Fruit fly (Drosophila melanogaster): Measurements from ENCODE around the gene CG5255.

The CG5255 gene

dm6 chr3R:17117607-17118327, 19.9 kb upstream of the CG5255 start:
- no peak for TF ChIP-seq bab1 (GFP tag; optimal IDR thresholded peaks at IDR 0.05)
- no peak for TF ChIP-seq tj (GFP tag; optimal IDR thresholded peaks at IDR 0.05)
- TF ChIP-seq Clk (GFP tag; optimal IDR thresholded peaks at IDR 0.05) = no peak
- TF ChIP-seq cnc (optimal IDR thresholded peaks at IDR 0.05) = no peak
- no peak for TF ChIP-seq CG7101 (tag; optimal IDR thresholded peaks at IDR 0.05)
- TF ChIP-seq CG33017 (tag; optimal IDR thresholded peaks at IDR 0.05) = no peak
- no peak for TF ChIP-seq CG12768 (GFP tag; optimal IDR thresholded peaks at IDR 0.05)
- no peak for TF ChIP-seq CG14711 (tag; optimal IDR thresholded peaks at IDR 0.05)
- no peak for TF ChIP-seq toe (GFP tag; optimal IDR thresholded peaks at IDR 0.05)
- TF ChIP-seq cic (GFP tag; optimal IDR thresholded peaks at IDR 0.05) = no peak
- no peak for TF ChIP-seq kay (GFP tag; ENCODE audit: borderline replicate concordance)
- no peak for TF ChIP-seq Crg-1 (GFP tag; optimal IDR thresholded peaks at IDR 0.05)
- no peak for TF ChIP-seq pad (GFP tag; optimal IDR thresholded peaks at IDR 0.05)
- TF ChIP-seq Hr96 (GFP tag; optimal IDR thresholded peaks at IDR 0.05) = no peak
- no peak for TF ChIP-seq CG7045 (GFP tag; optimal IDR thresholded peaks at IDR 0.05)
- no peak for TF ChIP-seq CG1620 (GFP tag; optimal IDR thresholded peaks at IDR 0.05)
- no peak for TF ChIP-seq Mnt (GFP tag; optimal IDR thresholded peaks at IDR 0.05)
- TF ChIP-seq ovo (GFP tag; optimal IDR thresholded peaks at IDR 0.05) = no peak
- TF ChIP-seq CG11617 (GFP tag; optimal IDR thresholded peaks at IDR 0.05) = no peak
- TF ChIP-seq CG5204 (GFP tag; optimal IDR thresholded peaks at IDR 0.05) = no peak

DNA sequence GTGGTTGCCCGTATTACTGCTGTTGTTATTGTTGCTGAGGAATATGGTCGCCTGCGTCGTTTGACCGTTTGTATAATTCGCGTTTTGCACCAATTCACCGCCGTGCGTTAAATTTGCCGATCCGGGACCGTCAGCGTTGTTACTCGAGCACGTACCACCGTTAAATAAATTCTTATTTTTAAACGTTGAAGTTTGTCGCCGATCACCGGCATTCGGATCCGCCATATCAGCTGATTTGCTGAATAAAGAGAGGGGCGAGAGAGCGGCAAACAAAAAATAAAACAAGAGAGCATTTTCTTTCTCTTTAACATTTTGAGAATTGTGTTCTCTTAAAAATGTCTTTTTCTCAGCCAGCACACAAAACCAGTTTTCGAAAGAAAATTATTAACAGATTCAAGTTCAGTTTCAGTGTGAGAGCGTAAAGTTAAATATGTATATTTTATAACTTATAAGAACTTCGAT, 18.7 kb upstream of the CG5255 start:
- TF ChIP-seq CG7101 (tag; optimal IDR thresholded peaks at IDR 0.05) = peak; percentile 3
- TF ChIP-seq CG12768 (GFP tag; optimal IDR thresholded peaks at IDR 0.05) = peak; percentile 6
- TF ChIP-seq CG5204 (GFP tag; optimal IDR thresholded peaks at IDR 0.05) = no peak
- no peak for TF ChIP-seq pad (GFP tag; optimal IDR thresholded peaks at IDR 0.05)
- no peak for TF ChIP-seq CG7045 (GFP tag; optimal IDR thresholded peaks at IDR 0.05)
- peak; percentile 11 for TF ChIP-seq cic (GFP tag; optimal IDR thresholded peaks at IDR 0.05)
- no peak for TF ChIP-seq CG14711 (tag; optimal IDR thresholded peaks at IDR 0.05)
- TF ChIP-seq toe (GFP tag; optimal IDR thresholded peaks at IDR 0.05) = no peak
- TF ChIP-seq cnc (optimal IDR thresholded peaks at IDR 0.05) = no peak
- TF ChIP-seq bab1 (GFP tag; optimal IDR thresholded peaks at IDR 0.05) = peak; percentile 43
- TF ChIP-seq Hr96 (GFP tag; optimal IDR thresholded peaks at IDR 0.05) = no peak
- no peak for TF ChIP-seq ovo (GFP tag; optimal IDR thresholded peaks at IDR 0.05)
- no peak for TF ChIP-seq Clk (GFP tag; optimal IDR thresholded peaks at IDR 0.05)
- peak; percentile 7 for TF ChIP-seq Mnt (GFP tag; optimal IDR thresholded peaks at IDR 0.05)
- TF ChIP-seq tj (GFP tag; optimal IDR thresholded peaks at IDR 0.05) = peak; percentile 80
- peak; percentile 2 for TF ChIP-seq CG33017 (tag; optimal IDR thresholded peaks at IDR 0.05)
- TF ChIP-seq Crg-1 (GFP tag; optimal IDR thresholded peaks at IDR 0.05) = no peak
- no peak for TF ChIP-seq CG1620 (GFP tag; optimal IDR thresholded peaks at IDR 0.05)
- no peak for TF ChIP-seq kay (GFP tag; ENCODE audit: borderline replicate concordance)
- TF ChIP-seq CG11617 (GFP tag; optimal IDR thresholded peaks at IDR 0.05) = no peak

dm6 chr3R:17120165-17120564, 17.5 kb upstream of the CG5255 start, which contains the start of gene CG34278:
TSS of gene CG34278 (plus strand) at chr3R:17120465.
- no peak for TF ChIP-seq cic (GFP tag; optimal IDR thresholded peaks at IDR 0.05)
- TF ChIP-seq Crg-1 (GFP tag; optimal IDR thresholded peaks at IDR 0.05) = no peak
- TF ChIP-seq CG5204 (GFP tag; optimal IDR thresholded peaks at IDR 0.05) = no peak
- TF ChIP-seq Mnt (GFP tag; optimal IDR thresholded peaks at IDR 0.05) = no peak
- TF ChIP-seq CG7045 (GFP tag; optimal IDR thresholded peaks at IDR 0.05) = no peak
- TF ChIP-seq CG11617 (GFP tag; optimal IDR thresholded peaks at IDR 0.05) = no peak
- no peak for TF ChIP-seq Clk (GFP tag; optimal IDR thresholded peaks at IDR 0.05)
- no peak for TF ChIP-seq bab1 (GFP tag; optimal IDR thresholded peaks at IDR 0.05)
- no peak for TF ChIP-seq CG7101 (tag; optimal IDR thresholded peaks at IDR 0.05)
- no peak for TF ChIP-seq CG1620 (GFP tag; optimal IDR thresholded peaks at IDR 0.05)
- TF ChIP-seq kay (GFP tag; ENCODE audit: borderline replicate concordance) = no peak
- TF ChIP-seq pad (GFP tag; optimal IDR thresholded peaks at IDR 0.05) = no peak
- no peak for TF ChIP-seq CG14711 (tag; optimal IDR thresholded peaks at IDR 0.05)
- TF ChIP-seq cnc (optimal IDR thresholded peaks at IDR 0.05) = no peak

- TF ChIP-seq cnc (optimal IDR thresholded peaks at IDR 0.05) (no peak), CG12768 (GFP tag; optimal IDR thresholded peaks at IDR 0.05) (no peak), ovo (GFP tag; optimal IDR thresholded peaks at IDR 0.05) (no peak), kay (GFP tag; ENCODE audit: borderline replicate concordance) (no peak), CG7045 (GFP tag; optimal IDR thresholded peaks at IDR 0.05) (no peak), cic (GFP tag; optimal IDR thresholded peaks at IDR 0.05) (no peak), tj (GFP tag; optimal IDR thresholded peaks at IDR 0.05) (no peak), Mnt (GFP tag; optimal IDR thresholded peaks at IDR 0.05) (no peak), CG33017 (tag; optimal IDR thresholded peaks at IDR 0.05) (no peak), CG14711 (tag; optimal IDR thresholded peaks at IDR 0.05) (no peak), CG5204 (GFP tag; optimal IDR thresholded peaks at IDR 0.05) (no peak), bab1 (GFP tag; optimal IDR thresholded peaks at IDR 0.05) (no peak), Crg-1 (GFP tag; optimal IDR thresholded peaks at IDR 0.05) (no peak), CG7101 (tag; optimal IDR thresholded peaks at IDR 0.05) (no peak), pad (GFP tag; optimal IDR thresholded peaks at IDR 0.05) (no peak), toe (GFP tag; optimal IDR thresholded peaks at IDR 0.05) (no peak)
Measured at dm6 chr3R:17121277-17121676, 16.4 kb upstream of the CG5255 start, which contains the start of gene CG42779. TSS of gene CG42779 (plus strand) at chr3R:17121577.

DNA sequence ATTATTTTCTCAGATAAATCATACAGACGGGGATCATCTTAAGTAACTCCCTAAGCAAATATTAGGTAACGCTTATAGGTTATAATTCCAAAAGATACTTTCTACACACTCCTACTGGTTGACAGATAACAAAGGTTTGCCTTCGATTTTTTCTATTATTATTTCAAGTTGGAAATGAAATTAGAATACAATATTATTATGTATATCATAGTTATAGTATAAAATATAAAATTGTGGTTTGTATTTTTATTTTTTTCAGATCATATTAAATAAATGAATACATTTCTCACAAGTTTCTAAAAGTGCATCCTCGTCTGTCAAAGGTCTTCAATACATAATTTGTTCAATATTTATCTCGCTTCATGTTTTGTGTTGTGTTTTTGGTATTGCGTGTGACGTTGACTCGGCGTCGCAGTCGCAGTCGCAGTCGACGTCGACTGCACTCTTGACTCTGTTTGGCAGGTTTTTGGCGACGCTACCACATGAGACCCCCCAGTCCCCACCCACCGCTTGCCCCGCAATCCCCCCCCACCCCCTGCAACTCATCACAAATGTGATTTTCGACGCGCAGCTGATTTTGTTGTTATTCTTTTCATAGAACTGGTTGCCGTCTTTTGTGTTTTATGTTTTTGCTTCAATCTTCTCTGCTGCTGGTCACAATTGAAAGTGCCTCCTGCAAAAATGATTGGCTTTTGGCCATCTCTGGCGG, 14.7 kb upstream of the CG5255 start:
- no peak for TF ChIP-seq CG12768 (GFP tag; optimal IDR thresholded peaks at IDR 0.05)
- no peak for TF ChIP-seq tj (GFP tag; optimal IDR thresholded peaks at IDR 0.05)
- no peak for TF ChIP-seq Hr96 (GFP tag; optimal IDR thresholded peaks at IDR 0.05)
- TF ChIP-seq CG7045 (GFP tag; optimal IDR thresholded peaks at IDR 0.05) = no peak
- TF ChIP-seq CG11617 (GFP tag; optimal IDR thresholded peaks at IDR 0.05) = no peak
- TF ChIP-seq CG5204 (GFP tag; optimal IDR thresholded peaks at IDR 0.05) = no peak
- TF ChIP-seq cnc (optimal IDR thresholded peaks at IDR 0.05) = no peak
- TF ChIP-seq pad (GFP tag; optimal IDR thresholded peaks at IDR 0.05) = no peak
- TF ChIP-seq CG1620 (GFP tag; optimal IDR thresholded peaks at IDR 0.05) = no peak
- no peak for TF ChIP-seq Clk (GFP tag; optimal IDR thresholded peaks at IDR 0.05)
- TF ChIP-seq CG14711 (tag; optimal IDR thresholded peaks at IDR 0.05) = no peak
- no peak for TF ChIP-seq bab1 (GFP tag; optimal IDR thresholded peaks at IDR 0.05)
- TF ChIP-seq toe (GFP tag; optimal IDR thresholded peaks at IDR 0.05) = no peak
- no peak for TF ChIP-seq cic (GFP tag; optimal IDR thresholded peaks at IDR 0.05)
